Worm (Caenorhabditis elegans) whole organism, L3 larva: ENCODE measurements around the gene fbxa-165.
"Not testable (repeated sequence)": the region's sequence is repeated elsewhere in the genome, so short reads cannot be mapped to it uniquely, and the experiment has no call there.

Experiments used
- R02D3.7 ChIP-seq: fragments of 150-350 bp; optimal IDR thresholded peaks from 2 replicates; lab custom pipeline; 2014; ENCODE audit warnings: missing biosample characterization, missing genetic modification characterization
- ZK546.5 ChIP-seq: sonication (generic microtip); optimal IDR thresholded peaks from 2 replicates; lab custom pipeline; 2017; ENCODE audit warnings: missing biosample characterization, missing genetic modification characterization
- aly-2 ChIP-seq: fragments of 150-350 bp; optimal IDR thresholded peaks from 2 replicates; lab custom pipeline; 2014; ENCODE audit warnings: missing biosample characterization, missing genetic modification characterization
- ama-1 ChIP-seq: fragments of 150-350 bp; optimal IDR thresholded peaks from 2 replicates; lab custom pipeline; 2018
- ceh-16 ChIP-seq: sonication (generic microtip); optimal IDR thresholded peaks from 2 replicates; lab custom pipeline; 2017; ENCODE audit warnings: missing biosample characterization, missing genetic modification characterization
- ceh-28 ChIP-seq: fragments of 150-350 bp; optimal IDR thresholded peaks from 2 replicates; lab custom pipeline; 2014; ENCODE audit warnings: missing biosample characterization, missing genetic modification reagents, missing genetic modification characterization
- ceh-82 ChIP-seq: fragments of 150-350 bp; optimal IDR thresholded peaks from 2 replicates; lab custom pipeline; 2014; ENCODE audit warnings: missing biosample characterization, missing genetic modification characterization
- ceh-9 ChIP-seq: sonication (generic microtip); optimal IDR thresholded peaks from 2 replicates; lab custom pipeline; 2018; ENCODE audit warnings: missing biosample characterization, missing genetic modification characterization
- egl-27 ChIP-seq: sonication (generic microtip); optimal IDR thresholded peaks from 4 replicates; lab custom pipeline; 2017; ENCODE audit warnings: missing biosample characterization, missing genetic modification reagents, missing genetic modification characterization
- egl-5 ChIP-seq: fragments of 150-350 bp; optimal IDR thresholded peaks from 2 replicates; lab custom pipeline; 2017; ENCODE audit warnings: missing biosample characterization, missing genetic modification reagents, missing genetic modification characterization, inconsistent platforms
- elt-2 ChIP-seq: sonication (generic microtip); optimal IDR thresholded peaks from 2 replicates; lab custom pipeline; 2016; ENCODE audit warnings: missing genetic modification reagents, mild to moderate bottlenecking, missing genetic modification characterization, missing compliant biosample characterization
- elt-3 ChIP-seq, 3 experiments: fragments of 150-350 bp in 1 of 3; sonication (generic microtip) in 2 of 3; optimal IDR thresholded peaks; 2 replicates in 2 of 3; 4 replicates in 1 of 3; lab custom pipeline; 2014 to 2017; ENCODE audit warnings: missing biosample characterization in 3 of 3, missing genetic modification characterization in 3 of 3
- fkh-2 ChIP-seq: fragments of 150-350 bp; optimal IDR thresholded peaks from 2 replicates; lab custom pipeline; 2014; ENCODE audit warnings: missing biosample characterization, missing genetic modification reagents, missing genetic modification characterization
- jun-1 ChIP-seq: fragments of 150-350 bp; optimal IDR thresholded peaks from 2 replicates; lab custom pipeline; 2014; ENCODE audit warnings: missing biosample characterization, missing genetic modification reagents, missing genetic modification characterization
- lin-15B ChIP-seq: fragments of 150-350 bp; optimal IDR thresholded peaks from 2 replicates; lab custom pipeline; 2014; ENCODE audit warnings: missing biosample characterization, missing genetic modification characterization
- lin-39 ChIP-seq: fragments of 150-350 bp; optimal IDR thresholded peaks from 2 replicates; lab custom pipeline; 2018; ENCODE audit warnings: missing biosample characterization, missing genetic modification reagents, missing genetic modification characterization
- lsy-12 ChIP-seq: sonication (generic microtip); optimal IDR thresholded peaks from 2 replicates; lab custom pipeline; 2016; ENCODE audit warnings: mild to moderate bottlenecking, missing genetic modification characterization, missing compliant biosample characterization
- mml-1 ChIP-seq: fragments of 150-350 bp; sonication (generic microtip); optimal IDR thresholded peaks from 3 replicates; lab custom pipeline; 2014; ENCODE audit warnings: missing biosample characterization, missing genetic modification characterization
- nfya-1 ChIP-seq: sonication (generic microtip); optimal IDR thresholded peaks from 2 replicates; lab custom pipeline; 2017; ENCODE audit warnings: missing genetic modification characterization, mild to moderate bottlenecking, missing compliant biosample characterization, antibody characterized with exemption, moderate library complexity; ENCODE audit not compliant: insufficient read depth
- nhr-11 ChIP-seq: fragments of 150-350 bp; optimal IDR thresholded peaks from 2 replicates; lab custom pipeline; 2014; ENCODE audit warnings: missing biosample characterization, missing genetic modification characterization
- nhr-23 ChIP-seq: fragments of 150-350 bp; optimal IDR thresholded peaks from 2 replicates; lab custom pipeline; 2014; ENCODE audit warnings: missing biosample characterization, missing genetic modification reagents, missing genetic modification characterization
- nhr-237 ChIP-seq: fragments of 150-350 bp; optimal IDR thresholded peaks from 2 replicates; lab custom pipeline; 2014; ENCODE audit warnings: missing biosample characterization, missing genetic modification characterization
- nhr-25 ChIP-seq: sonication (generic microtip); optimal IDR thresholded peaks from 2 replicates; lab custom pipeline; 2017; ENCODE audit warnings: missing biosample characterization, missing genetic modification characterization
- nhr-43 ChIP-seq: sonication (generic microtip); optimal IDR thresholded peaks from 2 replicates; lab custom pipeline; 2016; ENCODE audit warnings: mild to moderate bottlenecking, missing genetic modification characterization, missing compliant biosample characterization; ENCODE audit not compliant: poor library complexity, severe bottlenecking
- nhr-67 ChIP-seq: fragments of 150-350 bp; optimal IDR thresholded peaks from 2 replicates; lab custom pipeline; 2014; ENCODE audit warnings: missing biosample characterization, missing genetic modification characterization
- nhr-76 ChIP-seq: fragments of 150-350 bp; sonication (generic microtip); optimal IDR thresholded peaks from 5 replicates; lab custom pipeline; 2014; ENCODE audit warnings: missing biosample characterization, missing genetic modification characterization
- nhr-77 ChIP-seq: fragments of 150-350 bp; optimal IDR thresholded peaks from 2 replicates; lab custom pipeline; 2014; ENCODE audit warnings: missing biosample characterization, missing genetic modification characterization
- pha-4 ChIP-seq: fragments of 150-350 bp; optimal IDR thresholded peaks from 2 replicates; lab custom pipeline; 2014; ENCODE audit warnings: missing biosample characterization, missing genetic modification reagents, missing genetic modification characterization
- pqm-1 ChIP-seq: fragments of 150-350 bp; optimal IDR thresholded peaks from 2 replicates; lab custom pipeline; 2017; ENCODE audit warnings: missing biosample characterization, missing genetic modification characterization, inconsistent platforms
- snpc-4 ChIP-seq: fragments of 150-350 bp; optimal IDR thresholded peaks from 2 replicates; lab custom pipeline; 2014; ENCODE audit warnings: missing biosample characterization, missing genetic modification characterization
- tbx-2 ChIP-seq: sonication (generic microtip); optimal IDR thresholded peaks from 2 replicates; lab custom pipeline; 2016; ENCODE audit warnings: mild to moderate bottlenecking, missing genetic modification characterization, missing compliant biosample characterization
- unc-39 ChIP-seq: sonication (generic microtip); optimal IDR thresholded peaks from 4 replicates; lab custom pipeline; 2017; ENCODE audit warnings: missing biosample characterization, missing genetic modification characterization
- unc-62 ChIP-seq: fragments of 150-350 bp; sonication (generic microtip); optimal IDR thresholded peaks from 4 replicates; lab custom pipeline; 2014; ENCODE audit warnings: missing biosample characterization, missing genetic modification reagents, missing genetic modification characterization
- zag-1 ChIP-seq: fragments of 150-350 bp; optimal IDR thresholded peaks from 2 replicates; lab custom pipeline; 2014; ENCODE audit warnings: missing biosample characterization, missing genetic modification characterization
- ztf-11 ChIP-seq: fragments of 150-350 bp; optimal IDR thresholded peaks from 2 replicates; lab custom pipeline; 2014; ENCODE audit warnings: missing biosample characterization, missing genetic modification characterization
- ztf-4 ChIP-seq: fragments of 150-350 bp; optimal IDR thresholded peaks from 2 replicates; lab custom pipeline; 2014; ENCODE audit warnings: missing biosample characterization, missing genetic modification characterization

fbxa-165 gene

DNA sequence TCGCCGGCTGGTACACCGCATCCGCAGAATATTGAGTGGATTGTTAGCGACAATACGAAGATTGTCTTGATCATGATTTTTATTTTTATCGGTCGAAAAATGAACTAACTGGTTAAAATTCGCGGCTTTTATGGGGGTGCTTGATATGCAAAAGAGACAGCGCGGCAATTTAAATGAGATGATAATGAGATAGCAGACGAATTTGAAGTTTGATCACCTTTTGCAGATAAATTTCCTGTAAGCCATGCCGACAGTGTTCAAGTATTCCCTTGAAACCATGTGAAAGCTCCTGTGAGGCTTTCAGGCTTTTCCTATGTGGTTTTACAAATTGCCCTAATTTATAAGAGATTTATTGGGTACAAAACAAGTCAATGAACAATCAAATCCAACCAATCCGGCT, 29.9 kb upstream of the fbxa-165 start, which contains the start of gene ZC204.17:
TSS of gene ZC204.17 (minus strand) at position 101 of the 400 bp plus-strand sequence.
- TF ChIP-seq ceh-82 (tag; lab: Kevin White, UChicago) (no peak), ceh-9 (no peak), lsy-12 (no peak), lin-15B (tag; lab: Kevin White, UChicago) (no peak), mml-1 (tag; lab: Kevin White, UChicago) (no peak), unc-39 (no peak), aly-2 (no peak), nhr-25 (tag; lab: Kevin White, UChicago) (no peak), pqm-1 (tag; lab: Kevin White, UChicago) (no peak), ceh-16 (tag; lab: Kevin White, UChicago) (no peak), pha-4 (tag; lab: Kevin White, UChicago) (no peak), snpc-4 (tag; lab: Kevin White, UChicago) (no peak), nhr-23 (tag; lab: Kevin White, UChicago) (no peak), nhr-11 (no peak), tbx-2 (no peak), ztf-11 (tag; lab: Kevin White, UChicago) (no peak), nhr-77 (tag; lab: Kevin White, UChicago) (no peak), nfya-1 (no peak), egl-27 (no peak)

DNA sequence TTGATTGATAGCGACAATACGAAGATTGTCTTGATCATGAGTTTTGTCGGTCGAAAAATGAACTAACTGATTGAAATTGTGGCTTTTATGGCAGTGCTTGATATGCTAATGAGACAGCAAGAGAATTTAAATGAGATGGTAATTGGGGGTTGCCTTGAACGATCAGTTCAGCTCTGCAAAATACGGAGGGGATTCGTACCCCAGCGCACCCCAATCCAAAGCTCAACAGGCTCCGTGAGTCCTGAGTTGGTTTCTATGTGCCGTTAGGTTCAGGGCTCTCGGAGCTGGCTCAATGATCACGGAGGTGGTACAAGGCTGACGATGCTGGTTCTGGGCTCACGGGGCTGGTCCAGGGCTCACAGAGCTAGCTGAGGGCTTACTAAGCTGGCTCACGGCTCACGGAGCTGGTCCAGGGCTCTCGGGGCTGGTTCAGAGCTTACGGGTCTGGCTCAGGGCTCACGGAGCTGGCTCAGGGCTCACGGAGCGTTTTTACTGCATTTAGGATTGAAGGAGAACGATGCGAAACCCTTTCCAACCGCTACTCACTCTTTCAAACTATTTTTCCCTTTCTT, 28.6 kb upstream of the fbxa-165 start, which contains the start of gene ZC204.6:
TSS of gene ZC204.6 (minus strand) at position 51 of the 572 bp plus-strand sequence.
- TF ChIP-seq pqm-1 (tag; lab: Kevin White, UChicago) (no peak), unc-39 (no peak), lin-39 (no peak), nhr-77 (tag; lab: Kevin White, UChicago) (no peak), nhr-67 (tag; lab: Kevin White, UChicago) (no peak), ztf-4 (tag; lab: Kevin White, UChicago) (no peak), aly-2 (no peak), ZK546.5 (tag; lab: Kevin White, UChicago) (no peak), ama-1 (no peak), zag-1 (tag; lab: Kevin White, UChicago) (no peak), nhr-43 (tag; lab: Kevin White, UChicago) (no peak), egl-27 (no peak), egl-5 (no peak), elt-3 (tag; optimal IDR thresholded peaks at IDR 0.05; lab: Kevin White, UChicago) (no peak), ceh-16 (tag; lab: Kevin White, UChicago) (no peak), nhr-237 (no peak), ceh-28 (tag; lab: Kevin White, UChicago) (no peak), unc-62 (no peak), nhr-76 (tag; lab: Kevin White, UChicago) (no peak), lsy-12 (no peak)

DNA sequence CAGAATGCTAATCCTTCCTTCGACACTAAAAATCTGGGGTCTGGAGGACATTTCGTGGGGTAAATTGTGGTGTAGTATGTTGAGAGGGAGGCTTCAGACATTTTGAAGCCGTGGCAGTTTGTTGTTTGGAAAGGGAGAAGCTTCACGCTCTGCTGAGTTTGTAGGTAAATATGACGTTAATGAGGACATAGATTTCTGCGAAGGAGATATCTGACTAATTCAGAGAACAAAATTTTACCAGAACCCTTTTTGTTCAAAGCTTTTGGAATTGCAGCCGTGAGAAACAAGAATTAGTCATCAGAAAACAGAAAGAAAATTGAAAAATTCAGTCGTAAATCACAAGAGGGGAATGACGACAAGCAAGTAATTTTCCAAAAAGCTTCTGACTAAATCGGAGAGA, 24.2 kb upstream of the fbxa-165 start, which contains the start of gene srh-72:
TSS of gene srh-72 (minus strand) at position 101 of the 400 bp plus-strand sequence.
- TF ChIP-seq nhr-67 (tag; lab: Kevin White, UChicago) = no peak
- TF ChIP-seq ztf-4 (tag; lab: Kevin White, UChicago) = no peak
- TF ChIP-seq R02D3.7 (tag; lab: Kevin White, UChicago) = no peak
- no peak for TF ChIP-seq lin-15B (tag; lab: Kevin White, UChicago)

ce11 chrII:1636392-1636791, 20.1 kb upstream of the fbxa-165 start, which contains the start of gene srg-20:
srg-20 (plus strand) TSS chrII:1636692.
- not testable (repeated sequence) for TF ChIP-seq jun-1 (tag; lab: Kevin White, UChicago); ztf-11 (tag; lab: Kevin White, UChicago); lsy-12

- TF ChIP-seq egl-27 (no peak), pqm-1 (tag; lab: Kevin White, UChicago) (peak; percentile 47), nfya-1 (no peak), elt-2 (peak; percentile 70), R02D3.7 (tag; lab: Kevin White, UChicago) (no peak), fkh-2 (no peak), nhr-76 (tag; lab: Kevin White, UChicago) (no peak), jun-1 (tag; lab: Kevin White, UChicago) (no peak)
These were observed 19.7 kb upstream of the fbxa-165 start for ce11 chrII:1635969-1636368.
